Fruit fly (Drosophila melanogaster): Measurements from ENCODE around the gene Arpc5.
A peak's percentile ranks its signal among the peaks of the same experiment; 100 is the strongest.

Arpc5 gene

dm6 chr2L:2591569-2591968, 11.5 kb downstream of the Arpc5 start, which contains the start of gene CG15394:
Gene CG15394, plus strand, starts transcription at chr2L:2591869.
- TF ChIP-seq rgr (GFP tag; optimal IDR thresholded peaks at IDR 0.05) = no peak
- no peak for TF ChIP-seq Mio (GFP tag; optimal IDR thresholded peaks at IDR 0.05)
- no peak for TF ChIP-seq Hnf4 (GFP tag; optimal IDR thresholded peaks at IDR 0.05)
- TF ChIP-seq brk (GFP tag; optimal IDR thresholded peaks at IDR 0.05) = no peak
- TF ChIP-seq Vsx2 (GFP tag; optimal IDR thresholded peaks at IDR 0.05; ENCODE audit: partially characterized antibody) = no peak
- no peak for TF ChIP-seq usp (GFP tag; optimal IDR thresholded peaks at IDR 0.05)
- TF ChIP-seq Rel (GFP tag; optimal IDR thresholded peaks at IDR 0.05) = no peak
- no peak for TF ChIP-seq Rel (tag; optimal IDR thresholded peaks at IDR 0.05)
- no peak for TF ChIP-seq dsf (GFP tag; optimal IDR thresholded peaks at IDR 0.05; ENCODE audit: borderline replicate concordance)
- TF ChIP-seq Dif (GFP tag; optimal IDR thresholded peaks at IDR 0.05; ENCODE audit: partially characterized antibody) = no peak
- no peak for TF ChIP-seq foxo (GFP tag; optimal IDR thresholded peaks at IDR 0.05)
- TF ChIP-seq Sp1 (GFP tag; optimal IDR thresholded peaks at IDR 0.05) = no peak
- no peak for TF ChIP-seq N (GFP tag; optimal IDR thresholded peaks at IDR 0.05)
- no peak for TF ChIP-seq jim (GFP tag; optimal IDR thresholded peaks at IDR 0.05)
- TF ChIP-seq Abd-B (GFP tag; optimal IDR thresholded peaks at IDR 0.05) = no peak
- TF ChIP-seq pan (optimal IDR thresholded peaks at IDR 0.05) = no peak
- TF ChIP-seq CrebA (GFP tag; optimal IDR thresholded peaks at IDR 0.05; ENCODE audit: borderline replicate concordance) = no peak
- no peak for TF ChIP-seq GATAd (GFP tag; optimal IDR thresholded peaks at IDR 0.05)
- no peak for TF ChIP-seq CG9705 (GFP tag; optimal IDR thresholded peaks at IDR 0.05)
- no peak for TF ChIP-seq Dfd (GFP tag; optimal IDR thresholded peaks at IDR 0.05)

- TF ChIP-seq fru (GFP tag; optimal IDR thresholded peaks at IDR 0.05) (peak; percentile 8), dsf (GFP tag; optimal IDR thresholded peaks at IDR 0.05; ENCODE audit: borderline replicate concordance) (no peak), tai (GFP tag; optimal IDR thresholded peaks at IDR 0.05) (no peak), woc (GFP tag; optimal IDR thresholded peaks at IDR 0.05) (no peak), GATAd (GFP tag; optimal IDR thresholded peaks at IDR 0.05) (no peak), ey (GFP tag; optimal IDR thresholded peaks at IDR 0.05) (no peak), Hr83 (GFP tag; optimal IDR thresholded peaks at IDR 0.05; ENCODE audit: poor library complexity, severe bottlenecking) (no peak), sage (GFP tag; optimal IDR thresholded peaks at IDR 0.05) (no peak), Dif (GFP tag; optimal IDR thresholded peaks at IDR 0.05; ENCODE audit: partially characterized antibody) (no peak), foxo (GFP tag; optimal IDR thresholded peaks at IDR 0.05) (peak in 1 of 2 experiments; percentile 12)
Measured at dm6 chr2L:2606725-2607124, 26.6 kb downstream of the Arpc5 start.

dm6 chr2L:2609694-2610093, 29.6 kb downstream of the Arpc5 start, which contains the start of gene CG15395:
Gene CG15395, plus strand, starts transcription at chr2L:2609994.
- TF ChIP-seq usp (GFP tag; optimal IDR thresholded peaks at IDR 0.05) (no peak), brk (GFP tag; optimal IDR thresholded peaks at IDR 0.05) (no peak), dsf (GFP tag; optimal IDR thresholded peaks at IDR 0.05; ENCODE audit: borderline replicate concordance) (no peak), Vsx2 (GFP tag; optimal IDR thresholded peaks at IDR 0.05; ENCODE audit: partially characterized antibody) (no peak), Mio (GFP tag; optimal IDR thresholded peaks at IDR 0.05) (no peak), Dif (GFP tag; optimal IDR thresholded peaks at IDR 0.05; ENCODE audit: partially characterized antibody) (no peak), OdsH (GFP tag; optimal IDR thresholded peaks at IDR 0.05) (no peak), jim (GFP tag; optimal IDR thresholded peaks at IDR 0.05) (no peak), lola (GFP tag; optimal IDR thresholded peaks at IDR 0.05) (no peak), Myc (optimal IDR thresholded peaks at IDR 0.05) (no peak), Hr83 (GFP tag; optimal IDR thresholded peaks at IDR 0.05; ENCODE audit: poor library complexity, severe bottlenecking) (no peak), Rel (GFP tag; optimal IDR thresholded peaks at IDR 0.05) (no peak), Rel (tag; optimal IDR thresholded peaks at IDR 0.05) (no peak), Abd-B (GFP tag; optimal IDR thresholded peaks at IDR 0.05) (no peak), br (GFP tag; optimal IDR thresholded peaks at IDR 0.05) (no peak), woc (GFP tag; optimal IDR thresholded peaks at IDR 0.05) (no peak), psq (GFP tag; optimal IDR thresholded peaks at IDR 0.05) (no peak), foxo (GFP tag; optimal IDR thresholded peaks at IDR 0.05) (no peak), CG9705 (GFP tag; optimal IDR thresholded peaks at IDR 0.05) (no peak), CrebA (GFP tag; optimal IDR thresholded peaks at IDR 0.05; ENCODE audit: borderline replicate concordance) (no peak), pan (optimal IDR thresholded peaks at IDR 0.05) (no peak)

- TF ChIP-seq sv (GFP tag; optimal IDR thresholded peaks at IDR 0.05) = no peak
- TF ChIP-seq N (GFP tag; optimal IDR thresholded peaks at IDR 0.05) = no peak
- TF ChIP-seq Rel (GFP tag; optimal IDR thresholded peaks at IDR 0.05) = no peak
- TF ChIP-seq Rel (tag; optimal IDR thresholded peaks at IDR 0.05) = no peak
- TF ChIP-seq h (GFP tag; optimal IDR thresholded peaks at IDR 0.05) = no peak
- TF ChIP-seq dl (GFP tag; optimal IDR thresholded peaks at IDR 0.05; ENCODE audit: insufficient read depth in 1 of 2, partially characterized antibody in 2 of 2) = no peak
- no peak for TF ChIP-seq Jra (GFP tag; optimal IDR thresholded peaks at IDR 0.05)
Measured at dm6 chr2L:2619887-2620286, 39.8 kb downstream of the Arpc5 start, which contains the start of gene CG43403. Gene CG43403, plus strand, starts transcription at chr2L:2620187.
